Fruit fly (Drosophila melanogaster) whole organism, embryonic: ENCODE measurements around the gene Phyhd1.
A peak's percentile ranks its signal among the peaks of the same experiment; 100 is the strongest.

Experiments used
- B-H1 ChIP-seq: fragments of 200-800 bp; sonication (Bioruptor generic); IDR thresholded peaks from 3 replicates; pipeline ENCODE4 v1.3.6; 2022; ENCODE audit warnings: missing biosample characterization, missing genetic modification characterization
- CG10321 ChIP-seq: fragments of 200-800 bp; sonication (Bioruptor generic); IDR thresholded peaks from 2 replicates; pipeline ENCODE4 v1.3.6; 2022; ENCODE audit warnings: missing biosample characterization, missing genetic modification characterization
- CG10654 ChIP-seq: fragments of 200-800 bp; sonication (Bioruptor generic); optimal IDR thresholded peaks from 2 replicates; lab custom pipeline; 2016; ENCODE audit warnings: missing biosample characterization, missing genetic modification characterization
- CG11504 ChIP-seq: fragments of 200-800 bp; sonication (Bioruptor generic); optimal IDR thresholded peaks from 3 replicates; lab custom pipeline; 2019; ENCODE audit warnings: missing biosample characterization, mild to moderate bottlenecking, missing genetic modification characterization, moderate library complexity
- CG11696 ChIP-seq: fragments of 200-800 bp; sonication (Bioruptor generic); IDR thresholded peaks from 2 replicates; pipeline ENCODE4 v1.3.6; 2022; ENCODE audit warnings: missing biosample characterization, missing genetic modification characterization
- CG11723 ChIP-seq: fragments of 200-800 bp; sonication (Bioruptor generic); optimal IDR thresholded peaks from 2 replicates; lab custom pipeline; 2017; ENCODE audit warnings: missing biosample characterization, mild to moderate bottlenecking, missing genetic modification characterization
- CG1233 ChIP-seq: fragments of 200-800 bp; sonication (Bioruptor generic); optimal IDR thresholded peaks from 4 replicates; lab custom pipeline; 2018; ENCODE audit warnings: missing biosample characterization, mild to moderate bottlenecking, missing genetic modification characterization
- CG13624 ChIP-seq: fragments of 200-800 bp; sonication (Bioruptor generic); optimal IDR thresholded peaks from 2 replicates; lab custom pipeline; 2016; ENCODE audit warnings: missing biosample characterization, missing genetic modification characterization
- CG13894 ChIP-seq: fragments of 200-800 bp; sonication (Bioruptor generic); optimal IDR thresholded peaks from 3 replicates; lab custom pipeline; 2018; ENCODE audit warnings: missing biosample characterization, mild to moderate bottlenecking, missing genetic modification characterization, moderate library complexity
- CG14667 ChIP-seq: fragments of 200-800 bp; sonication (Bioruptor generic); IDR thresholded peaks from 2 replicates; pipeline ENCODE4 v1.3.6; 2022; ENCODE audit warnings: missing biosample characterization, missing genetic modification characterization
- CG14860 ChIP-seq: fragments of 200-800 bp; sonication (Bioruptor generic); IDR thresholded peaks from 3 replicates; pipeline ENCODE4 v1.3.6; 2022; ENCODE audit warnings: missing biosample characterization, missing genetic modification characterization; ENCODE audit not compliant: partially characterized antibody
- CG15269 ChIP-seq: fragments of 200-800 bp; sonication (Bioruptor generic); optimal IDR thresholded peaks from 2 replicates; lab custom pipeline; 2018; ENCODE audit warnings: missing biosample characterization, mild to moderate bottlenecking, missing genetic modification characterization, moderate library complexity
- CG1647 ChIP-seq: fragments of 200-800 bp; sonication (Bioruptor generic); optimal IDR thresholded peaks from 3 replicates; lab custom pipeline; 2016; ENCODE audit warnings: missing biosample characterization, missing genetic modification characterization
- CG17361 ChIP-seq: fragments of 200-800 bp; sonication (Bioruptor generic); IDR thresholded peaks from 3 replicates; pipeline ENCODE4 v1.3.6; 2022; ENCODE audit warnings: missing biosample characterization, missing genetic modification characterization
- CG17385 ChIP-seq: fragments of 200-800 bp; sonication (Bioruptor generic); optimal IDR thresholded peaks from 3 replicates; lab custom pipeline; 2018; ENCODE audit warnings: missing biosample characterization, mild to moderate bottlenecking, missing genetic modification characterization
- CG17568 ChIP-seq: fragments of 200-800 bp; sonication (Bioruptor generic); optimal IDR thresholded peaks from 2 replicates; lab custom pipeline; 2018; ENCODE audit warnings: missing biosample characterization, mild to moderate bottlenecking, missing genetic modification characterization, moderate library complexity
- CG2875 ChIP-seq: fragments of 200-800 bp; sonication (Bioruptor generic); optimal IDR thresholded peaks from 2 replicates; lab custom pipeline; 2017; ENCODE audit warnings: missing biosample characterization, mild to moderate bottlenecking, missing genetic modification characterization, missing genetic modification reagents
- CG34422 ChIP-seq: fragments of 200-800 bp; sonication (Bioruptor generic); IDR thresholded peaks from 3 replicates; pipeline ENCODE4 v1.3.6; 2022; ENCODE audit warnings: missing biosample characterization, missing genetic modification characterization
- CG5180 ChIP-seq: fragments of 200-800 bp; sonication (Bioruptor generic); optimal IDR thresholded peaks from 3 replicates; lab custom pipeline; 2017; ENCODE audit warnings: missing biosample characterization, missing genetic modification characterization, mild to moderate bottlenecking, moderate library complexity, missing genetic modification reagents
- CG6272 ChIP-seq: fragments of 200-800 bp; sonication (Bioruptor generic); IDR thresholded peaks from 2 replicates; pipeline ENCODE4 v1.3.6; 2022; ENCODE audit warnings: missing biosample characterization, missing genetic modification characterization
- CG6765 ChIP-seq: fragments of 200-800 bp; sonication (Bioruptor generic); optimal IDR thresholded peaks from 3 replicates; lab custom pipeline; 2017; ENCODE audit warnings: missing biosample characterization, mild to moderate bottlenecking, missing genetic modification characterization
- CG7963 ChIP-seq: fragments of 200-800 bp; sonication (Bioruptor generic); IDR thresholded peaks from 3 replicates; pipeline ENCODE4 v1.3.6; 2022; ENCODE audit warnings: missing biosample characterization, missing genetic modification characterization; ENCODE audit not compliant: partially characterized antibody
- Dbx ChIP-seq: fragments of 200-800 bp; sonication (Bioruptor generic); IDR thresholded peaks from 3 replicates; pipeline ENCODE4 v1.3.6; 2022; ENCODE audit warnings: missing biosample characterization, missing genetic modification characterization
- Deaf1 ChIP-seq: fragments of 200-800 bp; optimal IDR thresholded peaks from 3 replicates; lab custom pipeline; 2019; ENCODE audit warnings: missing biosample characterization, mild to moderate bottlenecking, missing genetic modification characterization, moderate library complexity
- E2f1 ChIP-seq: fragments of 200-800 bp; sonication (Bioruptor generic); IDR thresholded peaks from 2 replicates; pipeline ENCODE4 v1.3.6; 2022; ENCODE audit warnings: missing biosample characterization, missing genetic modification characterization
- E2f2 ChIP-seq: fragments of 200-800 bp; sonication (Bioruptor generic); IDR thresholded peaks from 2 replicates; pipeline ENCODE4 v1.3.6; 2022; ENCODE audit warnings: missing biosample characterization, missing genetic modification characterization
- GATAe ChIP-seq: fragments of 200-800 bp; sonication (Bioruptor generic); conservative IDR thresholded peaks from 2 replicates; pipeline ENCODE4 v1.3.6; 2022; ENCODE audit warnings: missing biosample characterization, missing genetic modification characterization
- Hey ChIP-seq: fragments of 200-800 bp; sonication (Bioruptor generic); optimal IDR thresholded peaks from 3 replicates; lab custom pipeline; 2018; ENCODE audit warnings: missing biosample characterization, mild to moderate bottlenecking, missing genetic modification characterization
- HmgD ChIP-seq: fragments of 200-800 bp; sonication (Bioruptor generic); optimal IDR thresholded peaks from 3 replicates; lab custom pipeline; 2016; ENCODE audit warnings: missing biosample characterization, missing genetic modification characterization
- bab2 ChIP-seq: fragments of 200-800 bp; sonication (Bioruptor generic); optimal IDR thresholded peaks from 2 replicates; lab custom pipeline; 2016; ENCODE audit warnings: missing biosample characterization, missing genetic modification characterization
- chif ChIP-seq, 2 experiments: fragments of 200-800 bp; sonication (Bioruptor generic); optimal IDR thresholded peaks; 3 replicates each; lab custom pipeline; 2016; ENCODE audit warnings: missing biosample characterization in 2 of 2, missing genetic modification characterization in 2 of 2
- corto ChIP-seq: fragments of 200-800 bp; sonication (Bioruptor generic); optimal IDR thresholded peaks from 2 replicates; lab custom pipeline; 2016; ENCODE audit warnings: missing biosample characterization, mild to moderate bottlenecking, missing genetic modification characterization, moderate library complexity
- crol ChIP-seq: fragments of 200-800 bp; sonication (Bioruptor generic); IDR thresholded peaks from 2 replicates; pipeline ENCODE4 v1.3.6; 2022; ENCODE audit warnings: missing biosample characterization, missing genetic modification characterization
- da ChIP-seq: fragments of 200-800 bp; sonication (Bioruptor generic); optimal IDR thresholded peaks from 2 replicates; lab custom pipeline; 2016; ENCODE audit warnings: missing biosample characterization, missing genetic modification characterization
- dmrt99B ChIP-seq: fragments of 200-800 bp; sonication (Bioruptor generic); optimal IDR thresholded peaks from 2 replicates; lab custom pipeline; 2018; ENCODE audit warnings: missing biosample characterization, mild to moderate bottlenecking, missing genetic modification characterization, moderate library complexity
- emc ChIP-seq: fragments of 200-800 bp; sonication (Bioruptor generic); optimal IDR thresholded peaks from 2 replicates; lab custom pipeline; 2016; ENCODE audit warnings: missing biosample characterization, missing genetic modification characterization
- en ChIP-seq: fragments of 200-800 bp; sonication (Bioruptor generic); optimal IDR thresholded peaks from 2 replicates; lab custom pipeline; 2016; ENCODE audit warnings: missing biosample characterization, missing genetic modification characterization
- grn ChIP-seq: fragments of 200-800 bp; sonication (Bioruptor generic); optimal IDR thresholded peaks from 3 replicates; lab custom pipeline; 2017; ENCODE audit warnings: missing biosample characterization, missing genetic modification characterization
- gt ChIP-seq: fragments of 200-800 bp; sonication (Bioruptor generic); IDR thresholded peaks from 2 replicates; pipeline ENCODE4 v1.3.6; 2022; ENCODE audit warnings: missing biosample characterization, missing genetic modification characterization
- jigr1 ChIP-seq: fragments of 200-800 bp; sonication (Bioruptor generic); IDR thresholded peaks from 3 replicates; pipeline ENCODE4 v1.3.6; 2022; ENCODE audit warnings: missing biosample characterization, missing genetic modification characterization
- jumu ChIP-seq: fragments of 200-800 bp; sonication (Bioruptor generic); optimal IDR thresholded peaks from 3 replicates; lab custom pipeline; 2016; ENCODE audit warnings: missing biosample characterization, missing genetic modification characterization
- kni ChIP-seq: fragments of 200-800 bp; sonication (Bioruptor generic); optimal IDR thresholded peaks from 3 replicates; lab custom pipeline; 2017; ENCODE audit warnings: mild to moderate bottlenecking, missing biosample characterization, missing genetic modification reagents, missing genetic modification characterization
- lola ChIP-seq, 3 experiments: fragments of >200 bp in 2 of 3; fragments of 200-800 bp in 1 of 3; sonication (Bioruptor generic) in 1 of 3; optimal IDR thresholded peaks; 2 replicates each; lab custom pipeline; 2017 to 2019; ENCODE audit warnings: missing biosample characterization in 3 of 3, missing genetic modification characterization in 3 of 3, mild to moderate bottlenecking in 1 of 3, moderate library complexity in 1 of 3
- org-1 ChIP-seq: fragments of 200-800 bp; sonication (Bioruptor generic); optimal IDR thresholded peaks from 2 replicates; lab custom pipeline; 2017; ENCODE audit warnings: missing biosample characterization, missing genetic modification characterization
- peb ChIP-seq: fragments of 200-800 bp; sonication (Bioruptor generic); IDR thresholded peaks from 2 replicates; pipeline ENCODE4 v1.3.6; 2022; ENCODE audit warnings: missing biosample characterization, missing genetic modification characterization
- pita ChIP-seq: fragments of 200-800 bp; sonication (Bioruptor generic); optimal IDR thresholded peaks from 2 replicates; lab custom pipeline; 2017; ENCODE audit warnings: missing biosample characterization, mild to moderate bottlenecking, missing genetic modification characterization
- ranshi ChIP-seq: fragments of 200-800 bp; sonication (Bioruptor generic); IDR thresholded peaks from 2 replicates; pipeline ENCODE4 v1.3.6; 2022; ENCODE audit warnings: missing biosample characterization, missing genetic modification characterization
- shn ChIP-seq: fragments of 200-800 bp; sonication (Bioruptor generic); optimal IDR thresholded peaks from 3 replicates; lab custom pipeline; 2016; ENCODE audit warnings: missing biosample characterization, missing genetic modification characterization
- slbo ChIP-seq: fragments of 200-800 bp; sonication (Bioruptor generic); IDR thresholded peaks from 2 replicates; pipeline ENCODE4 v1.3.6; 2022; ENCODE audit warnings: missing biosample characterization, missing genetic modification characterization
- so ChIP-seq: fragments of 200-800 bp; sonication (Bioruptor generic); IDR thresholded peaks from 3 replicates; pipeline ENCODE4 v1.3.6; 2022; ENCODE audit warnings: missing biosample characterization, missing genetic modification characterization
- yki ChIP-seq: fragments of >200 bp; optimal IDR thresholded peaks from 3 replicates; lab custom pipeline; 2018
- zen2 ChIP-seq: fragments of 200-800 bp; sonication (Bioruptor generic); IDR thresholded peaks from 3 replicates; pipeline ENCODE4 v1.3.6; 2022; ENCODE audit warnings: missing biosample characterization, missing genetic modification characterization; ENCODE audit not compliant: partially characterized antibody

The Phyhd1 gene

DNA sequence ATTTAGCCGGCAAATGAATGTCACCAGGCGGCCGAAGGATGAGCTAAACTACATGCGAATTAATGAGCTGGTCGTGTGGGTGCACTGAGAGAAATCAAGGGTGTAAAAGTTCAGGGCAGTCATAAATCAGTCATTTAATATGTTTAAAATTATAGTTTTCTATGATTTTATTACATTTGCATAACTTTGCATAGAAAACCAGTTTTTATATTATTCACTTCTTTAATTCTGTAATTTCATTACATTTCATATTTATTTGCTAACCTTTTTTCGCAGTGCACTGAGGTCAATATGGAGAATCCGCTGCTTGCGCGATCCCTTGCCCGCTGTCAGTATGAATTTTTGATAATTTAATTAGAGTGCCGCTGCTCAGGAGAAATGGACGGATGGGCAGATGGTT lies 39.4 kb downstream of the Phyhd1 start (continued):
- no peak for TF ChIP-seq kni (GFP tag; lab: Kevin White, UChicago)
- no peak for TF ChIP-seq CG14667 (GFP tag; lab: Robert Waterston, UW)
- no peak for TF ChIP-seq so
- TF ChIP-seq CG11723 (GFP tag; lab: Kevin White, UChicago) = no peak
- no peak for TF ChIP-seq CG1233 (GFP tag; lab: Kevin White, UChicago)
- TF ChIP-seq peb (GFP tag; lab: Robert Waterston, UW) = no peak
- TF ChIP-seq CG11696 (GFP tag; lab: Robert Waterston, UW) = 0 out of 2 replicates have a peak, but pooled peaks have one; percentile 25
- TF ChIP-seq CG11504 (tag; lab: Kevin White, UChicago) = peak; percentile 56
- TF ChIP-seq lola (GFP tag; optimal IDR thresholded peaks at IDR 0.05; lab: Kevin White, UChicago) = peak in 1 of 3 experiments; percentile 64
- no peak for TF ChIP-seq en (GFP tag; lab: Kevin White, UChicago)
- TF ChIP-seq jigr1 (GFP tag; lab: Robert Waterston, UW) = no peak
- no peak for TF ChIP-seq GATAe (GFP tag; lab: Robert Waterston, UW)
- no peak for TF ChIP-seq Deaf1 (tag; lab: Kevin White, UChicago)
- TF ChIP-seq pita = no peak
- no peak for TF ChIP-seq CG14860 (GFP tag; lab: Robert Waterston, UW)
- no peak for TF ChIP-seq bab2 (GFP tag; lab: Kevin White, UChicago)
- TF ChIP-seq CG17361 (GFP tag; lab: Robert Waterston, UW) = peak; percentile 35; the same call in 1 of the 3 replicates
- TF ChIP-seq gt = no peak
- no peak for TF ChIP-seq Hey (tag; lab: Kevin White, UChicago)
- TF ChIP-seq HmgD (GFP tag; lab: Kevin White, UChicago) = no peak
- peak in 1 of 2 experiments; percentile 51 for TF ChIP-seq chif (GFP tag; optimal IDR thresholded peaks at IDR 0.05; lab: Kevin White, UChicago)
- peak; percentile 49 for TF ChIP-seq dmrt99B (tag; lab: Kevin White, UChicago)
- no peak for TF ChIP-seq crol
- TF ChIP-seq shn = no peak
- no peak for TF ChIP-seq corto (GFP tag; lab: Kevin White, UChicago)
- no peak for TF ChIP-seq ranshi (GFP tag; lab: Robert Waterston, UW)
- TF ChIP-seq CG1647 (GFP tag; lab: Kevin White, UChicago) = no peak
- no peak for TF ChIP-seq jumu (GFP tag; lab: Kevin White, UChicago)
- TF ChIP-seq CG5180 (GFP tag; lab: Kevin White, UChicago) = no peak
- no peak for TF ChIP-seq CG10321 (GFP tag; lab: Robert Waterston, UW)
- no peak for TF ChIP-seq CG17568 (GFP tag; lab: Kevin White, UChicago)
- no peak for TF ChIP-seq CG2875 (GFP tag; lab: Kevin White, UChicago)
- no peak for TF ChIP-seq zen2 (GFP tag; lab: Robert Waterston, UW)
- TF ChIP-seq CG34422 = no peak
- TF ChIP-seq grn = no peak
- TF ChIP-seq Dbx (GFP tag; lab: Robert Waterston, UW) = no peak
- peak; percentile 7 for TF ChIP-seq CG17385 (GFP tag; lab: Kevin White, UChicago)
- no peak for TF ChIP-seq E2f2
- no peak for TF ChIP-seq E2f1 (GFP tag; lab: Robert Waterston, UW)
- TF ChIP-seq CG6765 (GFP tag; lab: Kevin White, UChicago) = no peak
- no peak for TF ChIP-seq emc (GFP tag; lab: Kevin White, UChicago)
- TF ChIP-seq CG6272 (GFP tag; lab: Robert Waterston, UW) = no peak
- TF ChIP-seq CG7963 = no peak
- peak; percentile 31; the same call in 1 of the 2 replicates for TF ChIP-seq slbo
- TF ChIP-seq B-H1 (GFP tag; lab: Robert Waterston, UW) = no peak
- TF ChIP-seq CG15269 (tag; lab: Kevin White, UChicago) = peak; percentile 29
- TF ChIP-seq yki (lab: Kevin White, UChicago) = no peak
- peak; percentile 4 for TF ChIP-seq CG10654 (GFP tag; lab: Kevin White, UChicago)
- TF ChIP-seq CG13894 = no peak
- no peak for TF ChIP-seq da (GFP tag; lab: Kevin White, UChicago)
- TF ChIP-seq org-1 (GFP tag; lab: Kevin White, UChicago) = no peak
- TF ChIP-seq CG13624 (GFP tag; lab: Kevin White, UChicago) = no peak
